Worm (Caenorhabditis elegans) whole organism, L3 larva: ENCODE results near the gene srsx-34.

Experiments
- elt-2 ChIP-seq: sonication (generic microtip); optimal IDR thresholded peaks from 2 replicates; lab custom pipeline; 2016; ENCODE audit warnings: missing genetic modification reagents, mild to moderate bottlenecking, missing genetic modification characterization, missing compliant biosample characterization
- elt-3 ChIP-seq, 3 experiments: fragments of 150-350 bp in 1 of 3; sonication (generic microtip) in 2 of 3; optimal IDR thresholded peaks; 2 replicates in 2 of 3; 4 replicates in 1 of 3; lab custom pipeline; 2014 to 2017; ENCODE audit warnings: missing biosample characterization in 3 of 3, missing genetic modification characterization in 3 of 3
- nhr-28 ChIP-seq: fragments of 150-350 bp; optimal IDR thresholded peaks from 2 replicates; lab custom pipeline; 2014; ENCODE audit warnings: missing biosample characterization, missing genetic modification characterization
- pqm-1 ChIP-seq: fragments of 150-350 bp; optimal IDR thresholded peaks from 2 replicates; lab custom pipeline; 2017; ENCODE audit warnings: missing biosample characterization, missing genetic modification characterization, inconsistent platforms

- no peak for TF ChIP-seq nhr-28
- no peak for TF ChIP-seq elt-2
- TF ChIP-seq pqm-1 (tag; lab: Kevin White, UChicago): no peak
- no peak for TF ChIP-seq elt-3 (tag; optimal IDR thresholded peaks at IDR 0.05; lab: Kevin White, UChicago)
These were observed 11.1 kb upstream of the srsx-34 start, which contains the start of gene bus-1 for ce11 chrV:9024713-9025112.
